Fruit fly (Drosophila melanogaster): ENCODE measurements around the gene CG9044.

The CG9044 gene

dm6 chr2L:5986940-5987339 lies 37.7 kb downstream of the CG9044 start:
- TF ChIP-seq h (GFP tag; optimal IDR thresholded peaks at IDR 0.05): peak; percentile 3
- no peak for TF ChIP-seq CrebA (GFP tag; optimal IDR thresholded peaks at IDR 0.05; ENCODE audit: borderline replicate concordance)
- no peak for TF ChIP-seq brk (GFP tag; optimal IDR thresholded peaks at IDR 0.05)
- TF ChIP-seq OdsH (GFP tag; optimal IDR thresholded peaks at IDR 0.05): peak; percentile 11
- TF ChIP-seq Abd-B (GFP tag; optimal IDR thresholded peaks at IDR 0.05): no peak
- TF ChIP-seq Rel (GFP tag; optimal IDR thresholded peaks at IDR 0.05): no peak
- peak; percentile 43 for TF ChIP-seq Rel (tag; optimal IDR thresholded peaks at IDR 0.05)
- TF ChIP-seq pan (optimal IDR thresholded peaks at IDR 0.05): no peak

- peak; percentile 39 for TF ChIP-seq h (GFP tag; optimal IDR thresholded peaks at IDR 0.05)
- TF ChIP-seq Hr78 (GFP tag; optimal IDR thresholded peaks at IDR 0.05): no peak
- TF ChIP-seq Rel (GFP tag; optimal IDR thresholded peaks at IDR 0.05): no peak
- TF ChIP-seq Rel (tag; optimal IDR thresholded peaks at IDR 0.05): peak; percentile 93
These were observed 39.2 kb downstream of the CG9044 start for dm6 chr2L:5988115-5989092.

dm6 chr2L:5990447-5990846 lies 41.2 kb downstream of the CG9044 start:
- no peak for TF ChIP-seq Myc (optimal IDR thresholded peaks at IDR 0.05)
- no peak for TF ChIP-seq CG32264 (GFP tag; optimal IDR thresholded peaks at IDR 0.05)
- no peak for TF ChIP-seq brk (GFP tag; optimal IDR thresholded peaks at IDR 0.05)
- TF ChIP-seq OdsH (GFP tag; optimal IDR thresholded peaks at IDR 0.05): no peak
- no peak for TF ChIP-seq Jra (GFP tag; optimal IDR thresholded peaks at IDR 0.05)
- no peak for TF ChIP-seq N (GFP tag; optimal IDR thresholded peaks at IDR 0.05)
- no peak for TF ChIP-seq jim (GFP tag; optimal IDR thresholded peaks at IDR 0.05)
- no peak for TF ChIP-seq rgr (GFP tag; optimal IDR thresholded peaks at IDR 0.05)
- TF ChIP-seq h (GFP tag; optimal IDR thresholded peaks at IDR 0.05): no peak
- TF ChIP-seq fru (GFP tag; optimal IDR thresholded peaks at IDR 0.05): no peak
- no peak for TF ChIP-seq Mio (GFP tag; optimal IDR thresholded peaks at IDR 0.05)
- TF ChIP-seq HLH106 (tag; optimal IDR thresholded peaks at IDR 0.05): no peak
- no peak for TF ChIP-seq Abd-B (GFP tag; optimal IDR thresholded peaks at IDR 0.05)
- TF ChIP-seq CrebA (GFP tag; optimal IDR thresholded peaks at IDR 0.05; ENCODE audit: borderline replicate concordance): no peak
- TF ChIP-seq sage (GFP tag; optimal IDR thresholded peaks at IDR 0.05): no peak
- no peak for TF ChIP-seq GATAd (GFP tag; optimal IDR thresholded peaks at IDR 0.05)
- TF ChIP-seq Vsx2 (GFP tag; optimal IDR thresholded peaks at IDR 0.05; ENCODE audit: partially characterized antibody): no peak

dm6 chr2L:5997609-5998229 lies 48.5 kb downstream of the CG9044 start:
- TF ChIP-seq br (GFP tag; optimal IDR thresholded peaks at IDR 0.05) (peak; percentile 9), HLH106 (tag; optimal IDR thresholded peaks at IDR 0.05) (peak; percentile 3), Sp1 (GFP tag; optimal IDR thresholded peaks at IDR 0.05) (peak; percentile 49), OdsH (GFP tag; optimal IDR thresholded peaks at IDR 0.05) (peak; percentile 6), h (GFP tag; optimal IDR thresholded peaks at IDR 0.05) (peak; percentile 13), lola (GFP tag; optimal IDR thresholded peaks at IDR 0.05) (no peak), N (GFP tag; optimal IDR thresholded peaks at IDR 0.05) (peak; percentile 34), Hr78 (GFP tag; optimal IDR thresholded peaks at IDR 0.05) (no peak), tai (GFP tag; optimal IDR thresholded peaks at IDR 0.05) (no peak), Hr83 (GFP tag; optimal IDR thresholded peaks at IDR 0.05; ENCODE audit: poor library complexity, severe bottlenecking) (peak; percentile 34), dl (GFP tag; optimal IDR thresholded peaks at IDR 0.05; ENCODE audit: insufficient read depth in 1 of 2, partially characterized antibody in 2 of 2) (no peak), CG9705 (GFP tag; optimal IDR thresholded peaks at IDR 0.05) (peak; percentile 5), fru (GFP tag; optimal IDR thresholded peaks at IDR 0.05) (peak; percentile 8)

- peak; percentile 18 for TF ChIP-seq Hr83 (GFP tag; optimal IDR thresholded peaks at IDR 0.05; ENCODE audit: poor library complexity, severe bottlenecking)
- no peak for TF ChIP-seq Mio (GFP tag; optimal IDR thresholded peaks at IDR 0.05)
These were observed 49.1 kb downstream of the CG9044 start for dm6 chr2L:5998383-5998782.

All from whole organism, wandering third instar larva.